Fruit fly (Drosophila melanogaster) whole organism, wandering third instar larva: Measurements from ENCODE around the gene Dhc36C.
A peak's percentile ranks its signal among the peaks of the same experiment; 100 is the strongest.

Experiments
- Abd-B ChIP-seq: fragments of >200 bp; optimal IDR thresholded peaks from 2 replicates; lab custom pipeline; 2017; ENCODE audit warnings: missing biosample characterization, missing genetic modification characterization
- CG32264 ChIP-seq: fragments of 200-800 bp; sonication (Bioruptor generic); optimal IDR thresholded peaks from 2 replicates; lab custom pipeline; 2016; ENCODE audit warnings: missing biosample characterization, missing genetic modification characterization
- CG9705 ChIP-seq: fragments of 200-800 bp; sonication (Bioruptor generic); optimal IDR thresholded peaks from 2 replicates; lab custom pipeline; 2018; ENCODE audit warnings: missing biosample characterization, mild to moderate bottlenecking, missing genetic modification characterization
- CrebA ChIP-seq: fragments of 200-800 bp; sonication (Bioruptor generic); optimal IDR thresholded peaks from 2 replicates; lab custom pipeline; 2016; ENCODE audit warnings: missing biosample characterization, mild to moderate bottlenecking, missing genetic modification characterization, borderline replicate concordance
- Dfd ChIP-seq: fragments of >200 bp; optimal IDR thresholded peaks from 2 replicates; lab custom pipeline; 2017; ENCODE audit warnings: missing biosample characterization, missing genetic modification characterization
- Dif ChIP-seq: fragments of 200-275, 200-300 bp; sonication (Bioruptor generic); optimal IDR thresholded peaks from 2 replicates; lab custom pipeline; 2018; ENCODE audit warnings: missing biosample characterization, missing genetic modification characterization; ENCODE audit not compliant: partially characterized antibody
- GATAd ChIP-seq: sonication (Bioruptor generic); optimal IDR thresholded peaks from 2 replicates; lab custom pipeline; 2016; ENCODE audit warnings: missing biosample characterization, missing genetic modification characterization
- HLH106 ChIP-seq: fragments of 200-800 bp; optimal IDR thresholded peaks from 3 replicates; lab custom pipeline; 2019; ENCODE audit warnings: missing biosample characterization, mild to moderate bottlenecking, missing genetic modification characterization, moderate library complexity
- Hnf4 ChIP-seq: fragments of 200-800 bp; sonication (Bioruptor generic); optimal IDR thresholded peaks from 2 replicates; lab custom pipeline; 2016; ENCODE audit warnings: missing biosample characterization, mild to moderate bottlenecking, missing genetic modification characterization
- Hr78 ChIP-seq: fragments of >200 bp; optimal IDR thresholded peaks from 2 replicates; lab custom pipeline; 2017; ENCODE audit warnings: missing biosample characterization, missing genetic modification characterization
- Hr83 ChIP-seq: fragments of 200-300 bp; sonication (Bioruptor generic); optimal IDR thresholded peaks from 2 replicates; lab custom pipeline; 2016; ENCODE audit warnings: missing biosample characterization, mild to moderate bottlenecking, missing genetic modification characterization, moderate library complexity; ENCODE audit not compliant: poor library complexity, severe bottlenecking
- Jra ChIP-seq: sonication (Bioruptor generic); optimal IDR thresholded peaks from 2 replicates; lab custom pipeline; 2016; ENCODE audit warnings: missing biosample characterization, missing genetic modification characterization
- Mio ChIP-seq: sonication (Bioruptor generic); optimal IDR thresholded peaks from 2 replicates; lab custom pipeline; 2016; ENCODE audit warnings: missing biosample characterization, missing genetic modification characterization
- Myc ChIP-seq: fragments of >200 bp; optimal IDR thresholded peaks from 2 replicates; lab custom pipeline; 2017
- N ChIP-seq: fragments of >200 bp; optimal IDR thresholded peaks from 2 replicates; lab custom pipeline; 2018; ENCODE audit warnings: missing biosample characterization, missing external identifiers, missing genetic modification characterization
- OdsH ChIP-seq: fragments of 200-800 bp; sonication (Bioruptor generic); optimal IDR thresholded peaks from 2 replicates; lab custom pipeline; 2016; ENCODE audit warnings: missing biosample characterization, mild to moderate bottlenecking, missing genetic modification characterization
- Rel ChIP-seq, 2 experiments: fragments of 200-800 bp; sonication (Bioruptor generic) in 1 of 2; optimal IDR thresholded peaks; 2 replicates in 1 of 2; 3 replicates in 1 of 2; lab custom pipeline; 2016 to 2019; ENCODE audit warnings: mild to moderate bottlenecking in 2 of 2, missing biosample characterization in 2 of 2, missing genetic modification characterization in 2 of 2, moderate library complexity in 1 of 2
- Sp1 ChIP-seq: fragments of 200-800 bp; sonication (Bioruptor generic); optimal IDR thresholded peaks from 3 replicates; lab custom pipeline; 2019; ENCODE audit warnings: missing biosample characterization, mild to moderate bottlenecking, missing genetic modification characterization, moderate library complexity
- Vsx2 ChIP-seq: fragments of 200-300, 225-300 bp; sonication (Bioruptor generic); optimal IDR thresholded peaks from 2 replicates; lab custom pipeline; 2018; ENCODE audit warnings: missing biosample characterization, missing genetic modification characterization; ENCODE audit not compliant: partially characterized antibody
- br ChIP-seq: fragments of 200-800 bp; sonication (Bioruptor generic); optimal IDR thresholded peaks from 2 replicates; lab custom pipeline; 2016; ENCODE audit warnings: missing biosample characterization, missing genetic modification characterization
- brk ChIP-seq: fragments of 200-800 bp; sonication (Bioruptor generic); optimal IDR thresholded peaks from 2 replicates; lab custom pipeline; 2016; ENCODE audit warnings: missing biosample characterization, mild to moderate bottlenecking, missing genetic modification characterization
- dl ChIP-seq, 2 experiments: fragments of 175-275, 200-275 bp in 1 of 2; fragments of 200-275 bp in 1 of 2; sonication (Bioruptor generic); optimal IDR thresholded peaks; lab custom pipeline; 2018; ENCODE audit warnings: mild to moderate bottlenecking in 2 of 2, missing biosample characterization in 2 of 2, missing genetic modification characterization in 2 of 2, moderate library complexity in 2 of 2; ENCODE audit not compliant: partially characterized antibody in 2 of 2, insufficient read depth in 1 of 2
- dmrt93B ChIP-seq: fragments of 200-800 bp; sonication (Bioruptor generic); optimal IDR thresholded peaks from 2 replicates; lab custom pipeline; 2018; ENCODE audit warnings: missing biosample characterization, mild to moderate bottlenecking, missing genetic modification characterization
- dsf ChIP-seq: sonication (Bioruptor generic); optimal IDR thresholded peaks from 2 replicates; lab custom pipeline; 2016; ENCODE audit warnings: missing biosample characterization, missing genetic modification characterization, borderline replicate concordance
- ey ChIP-seq: fragments of 200-800 bp; sonication (Bioruptor generic); optimal IDR thresholded peaks from 2 replicates; lab custom pipeline; 2016; ENCODE audit warnings: missing biosample characterization, missing genetic modification characterization
- foxo ChIP-seq, 2 experiments: fragments of 200-800 bp; sonication (Bioruptor generic); optimal IDR thresholded peaks; 2 replicates in 1 of 2; 3 replicates in 1 of 2; lab custom pipeline; 2016 to 2017; ENCODE audit warnings: missing biosample characterization in 2 of 2, missing genetic modification characterization in 2 of 2
- fru ChIP-seq: fragments of 200-800 bp; sonication (Bioruptor generic); optimal IDR thresholded peaks from 3 replicates; lab custom pipeline; 2016; ENCODE audit warnings: missing biosample characterization, mild to moderate bottlenecking, missing genetic modification characterization
- h ChIP-seq: fragments of 200-800 bp; sonication (Bioruptor generic); optimal IDR thresholded peaks from 3 replicates; lab custom pipeline; 2016; ENCODE audit warnings: missing biosample characterization, mild to moderate bottlenecking, missing genetic modification characterization
- jim ChIP-seq: fragments of 175-275, 200-325 bp; sonication (Bioruptor generic); optimal IDR thresholded peaks from 2 replicates; lab custom pipeline; 2016; ENCODE audit warnings: missing biosample characterization, mild to moderate bottlenecking, missing genetic modification characterization
- lola ChIP-seq: fragments of >200 bp; optimal IDR thresholded peaks from 2 replicates; lab custom pipeline; 2017; ENCODE audit warnings: missing biosample characterization, missing genetic modification characterization
- pan ChIP-seq: fragments of >200 bp; optimal IDR thresholded peaks from 2 replicates; lab custom pipeline; 2017
- psq ChIP-seq: fragments of 200-800 bp; sonication (Bioruptor generic); optimal IDR thresholded peaks from 3 replicates; lab custom pipeline; 2017; ENCODE audit warnings: missing biosample characterization, mild to moderate bottlenecking, missing genetic modification characterization, moderate library complexity
- rgr ChIP-seq: fragments of 200-800 bp; sonication (Bioruptor generic); optimal IDR thresholded peaks from 3 replicates; lab custom pipeline; 2016; ENCODE audit warnings: missing biosample characterization, mild to moderate bottlenecking, missing genetic modification characterization
- sage ChIP-seq: fragments of 200-800 bp; sonication (Bioruptor generic); optimal IDR thresholded peaks from 2 replicates; lab custom pipeline; 2016; ENCODE audit warnings: missing biosample characterization, mild to moderate bottlenecking, missing genetic modification characterization
- sv ChIP-seq: fragments of 200-800 bp; sonication (Bioruptor generic); optimal IDR thresholded peaks from 3 replicates; lab custom pipeline; 2016; ENCODE audit warnings: missing biosample characterization, missing genetic modification characterization
- tai ChIP-seq: sonication (Bioruptor generic); optimal IDR thresholded peaks from 2 replicates; lab custom pipeline; 2016; ENCODE audit warnings: missing biosample characterization, missing genetic modification characterization
- usp ChIP-seq: fragments of >200 bp; optimal IDR thresholded peaks from 2 replicates; lab custom pipeline; 2017; ENCODE audit warnings: missing biosample characterization, missing genetic modification characterization
- woc ChIP-seq: sonication (Bioruptor generic); optimal IDR thresholded peaks from 2 replicates; lab custom pipeline; 2016; ENCODE audit warnings: missing biosample characterization, mild to moderate bottlenecking, missing genetic modification characterization

Gene Dhc36C

DNA sequence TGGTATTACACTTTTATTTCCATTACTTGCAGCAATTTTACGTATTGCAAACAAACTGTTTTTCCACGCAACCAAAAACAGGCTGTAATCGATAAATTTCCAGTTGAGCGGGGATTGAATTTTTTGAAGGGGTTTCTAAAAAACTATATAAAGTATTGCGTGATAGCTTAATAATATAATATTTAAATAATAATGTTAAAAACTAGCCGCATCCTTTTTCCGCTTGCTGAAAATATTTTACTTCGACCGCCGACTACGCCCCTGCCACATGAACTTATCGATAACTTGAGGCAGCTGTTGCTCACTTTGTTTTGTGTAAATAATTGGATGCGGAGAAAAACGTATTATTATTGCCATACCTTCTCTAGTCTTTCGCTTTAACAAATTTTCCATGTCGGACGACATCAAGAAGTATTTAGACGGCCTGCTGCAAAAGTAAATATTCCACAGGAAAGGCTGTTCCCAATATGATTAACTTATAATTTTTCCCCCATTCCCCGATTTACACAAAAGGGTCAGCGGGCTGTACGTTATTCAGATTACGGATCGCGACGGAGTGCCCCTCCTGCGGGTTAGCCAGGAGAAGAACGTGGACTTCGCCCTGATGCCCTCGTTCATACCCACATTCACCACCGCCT is 20.1 kb upstream of the Dhc36C start, which contains the start of the genes fws and Lamtor3:
fws (minus strand) TSS at position 87 of the 638 bp plus-strand sequence.
Lamtor3 (plus strand) TSS at position 289 of the 638 bp plus-strand sequence.
- TF ChIP-seq lola (GFP tag; lab: Kevin White, UChicago) = no peak
- TF ChIP-seq dl (GFP tag; optimal IDR thresholded peaks at IDR 0.05; lab: Kevin White, UChicago; ENCODE audit: insufficient read depth in 1 of 2, partially characterized antibody in 2 of 2) = no peak
- TF ChIP-seq fru (GFP tag; lab: Kevin White, UChicago) = peak; percentile 95
- no peak for TF ChIP-seq pan
- no peak for TF ChIP-seq usp
- no peak for TF ChIP-seq brk (GFP tag; lab: Kevin White, UChicago)
- TF ChIP-seq HLH106 (tag; lab: Kevin White, UChicago) = peak; percentile 99
- peak; percentile 93 for TF ChIP-seq ey (GFP tag; lab: Kevin White, UChicago)
- TF ChIP-seq psq (GFP tag; lab: Kevin White, UChicago) = peak; percentile 98
- no peak for TF ChIP-seq Vsx2 (GFP tag; lab: Kevin White, UChicago)
- TF ChIP-seq CG9705 (GFP tag; lab: Kevin White, UChicago) = peak; percentile 77
- TF ChIP-seq Hr78 (GFP tag; lab: Kevin White, UChicago) = no peak
- TF ChIP-seq tai = no peak
- peak; percentile 91 for TF ChIP-seq CG32264 (GFP tag; lab: Kevin White, UChicago)
- TF ChIP-seq Abd-B (GFP tag; lab: Kevin White, UChicago) = no peak
- TF ChIP-seq CrebA (GFP tag; lab: Kevin White, UChicago) = no peak
- peak; percentile 66 to 98 for TF ChIP-seq foxo (GFP tag; optimal IDR thresholded peaks at IDR 0.05; lab: Kevin White, UChicago)
- TF ChIP-seq Dif (GFP tag; lab: Kevin White, UChicago) = no peak
- TF ChIP-seq Dfd = peak; percentile 85
- peak; percentile 95 for TF ChIP-seq Jra (GFP tag; lab: Kevin White, UChicago)
- peak; percentile 96 for TF ChIP-seq Hnf4 (GFP tag; lab: Kevin White, UChicago)
- peak; percentile 83 for TF ChIP-seq Mio (GFP tag; lab: Kevin White, UChicago)
- peak; percentile 93 for TF ChIP-seq GATAd
- no peak for TF ChIP-seq Myc (lab: Kevin White, UChicago)
- TF ChIP-seq Hr83 (GFP tag; lab: Kevin White, UChicago) = peak; percentile 97
- TF ChIP-seq N (GFP tag; lab: Kevin White, UChicago) = no peak
- TF ChIP-seq dsf = peak; percentile 94
- peak; percentile 99 for TF ChIP-seq rgr (GFP tag; lab: Kevin White, UChicago)
- peak; percentile 97 for TF ChIP-seq br
- peak; percentile 83 for TF ChIP-seq woc (GFP tag; lab: Kevin White, UChicago)
- TF ChIP-seq jim (GFP tag; lab: Kevin White, UChicago) = peak; percentile 73
- TF ChIP-seq OdsH (GFP tag; lab: Kevin White, UChicago) = peak; percentile 98
- TF ChIP-seq sage (GFP tag; lab: Kevin White, UChicago) = peak; percentile 94
- peak; percentile 97 for TF ChIP-seq Sp1 (GFP tag; lab: Kevin White, UChicago)
- TF ChIP-seq h = peak; percentile 97
- peak; percentile 93 for TF ChIP-seq sv
- TF ChIP-seq Rel (GFP tag; optimal IDR thresholded peaks at IDR 0.05; lab: Kevin White, UChicago) = peak; percentile 80
- TF ChIP-seq Rel (tag; optimal IDR thresholded peaks at IDR 0.05; lab: Kevin White, UChicago) = peak; percentile 71
- TF ChIP-seq dmrt93B (GFP tag; lab: Kevin White, UChicago) = peak; percentile 98

DNA sequence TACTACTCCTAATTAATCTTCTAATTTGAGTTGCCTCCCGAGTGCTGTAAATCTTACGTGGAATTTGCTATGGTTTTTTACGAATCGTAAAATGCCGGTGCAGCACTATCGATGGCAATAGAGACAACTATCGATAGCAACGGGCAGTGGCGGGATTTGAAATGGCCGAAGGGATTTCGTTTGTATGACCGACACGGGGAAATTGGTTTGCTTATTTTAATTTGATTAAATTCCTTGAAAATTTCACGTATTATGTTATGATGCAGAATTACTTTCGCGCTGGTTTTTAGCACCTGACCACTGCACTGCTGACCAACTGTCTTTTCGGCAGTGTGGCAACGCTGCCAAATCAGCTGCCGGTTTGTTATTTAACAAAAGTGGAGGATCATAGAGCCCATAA is 17.0 kb upstream of the Dhc36C start, which contains the start of the genes GCS2beta and CG5131:
GCS2beta (minus strand) TSS at position 134 of the 400 bp plus-strand sequence.
CG5131 (plus strand) TSS at position 328 of the 400 bp plus-strand sequence.
- TF ChIP-seq tai (peak; percentile 97), Hr83 (GFP tag; lab: Kevin White, UChicago) (peak; percentile 89), Hr78 (GFP tag; lab: Kevin White, UChicago) (no peak), rgr (GFP tag; lab: Kevin White, UChicago) (peak; percentile 97), Abd-B (GFP tag; lab: Kevin White, UChicago) (no peak), woc (GFP tag; lab: Kevin White, UChicago) (peak; percentile 74), jim (GFP tag; lab: Kevin White, UChicago) (peak; percentile 71), foxo (GFP tag; optimal IDR thresholded peaks at IDR 0.05; lab: Kevin White, UChicago) (peak; percentile 70 to 98), dl (GFP tag; optimal IDR thresholded peaks at IDR 0.05; lab: Kevin White, UChicago; ENCODE audit: insufficient read depth in 1 of 2, partially characterized antibody in 2 of 2) (no peak), GATAd (peak; percentile 92), br (peak; percentile 94), CG32264 (GFP tag; lab: Kevin White, UChicago) (peak; percentile 82), Hnf4 (GFP tag; lab: Kevin White, UChicago) (peak; percentile 96), dmrt93B (GFP tag; lab: Kevin White, UChicago) (peak; percentile 81), CrebA (GFP tag; lab: Kevin White, UChicago) (no peak), pan (no peak), Jra (GFP tag; lab: Kevin White, UChicago) (peak; percentile 87), Dfd (no peak), fru (GFP tag; lab: Kevin White, UChicago) (peak; percentile 93), HLH106 (tag; lab: Kevin White, UChicago) (peak; percentile 92), sage (GFP tag; lab: Kevin White, UChicago) (peak; percentile 72), Dif (GFP tag; lab: Kevin White, UChicago) (no peak), Rel (GFP tag; optimal IDR thresholded peaks at IDR 0.05; lab: Kevin White, UChicago) (no peak), Rel (tag; optimal IDR thresholded peaks at IDR 0.05; lab: Kevin White, UChicago) (peak; percentile 43), psq (GFP tag; lab: Kevin White, UChicago) (peak; percentile 84), N (GFP tag; lab: Kevin White, UChicago) (no peak), brk (GFP tag; lab: Kevin White, UChicago) (no peak), dsf (peak; percentile 87), Sp1 (GFP tag; lab: Kevin White, UChicago) (peak; percentile 77), usp (no peak), OdsH (GFP tag; lab: Kevin White, UChicago) (peak; percentile 92), Vsx2 (GFP tag; lab: Kevin White, UChicago) (no peak), sv (peak; percentile 92), h (peak; percentile 95), ey (GFP tag; lab: Kevin White, UChicago) (peak; percentile 96), CG9705 (GFP tag; lab: Kevin White, UChicago) (peak; percentile 74), Mio (GFP tag; lab: Kevin White, UChicago) (peak; percentile 79), Myc (lab: Kevin White, UChicago) (no peak), lola (GFP tag; lab: Kevin White, UChicago) (no peak)
- TF ChIP-seq, all 38 proteins: peak for 25
